Worm (Caenorhabditis elegans) whole organism, L4 larva: ENCODE data around the gene M151.2.

Experiments used
- F10B5.3 ChIP-seq: sonication (generic microtip); optimal IDR thresholded peaks from 2 replicates; lab custom pipeline; 2016; ENCODE audit warnings: mild to moderate bottlenecking, missing genetic modification characterization, missing compliant biosample characterization
- F26F4.8 ChIP-seq: fragments of 200-800 bp; sonication (Bioruptor generic); conservative IDR thresholded peaks from 2 replicates; pipeline ENCODE4 v1.3.6; 2022; ENCODE audit warnings: missing genetic modification characterization, missing compliant biosample characterization
- Y5F2A.4 ChIP-seq: fragments of 200-800 bp; sonication (Bioruptor generic); optimal IDR thresholded peaks from 2 replicates; lab custom pipeline; 2018; ENCODE audit warnings: mild to moderate bottlenecking, missing genetic modification characterization, missing compliant biosample characterization
- ZK337.2 ChIP-seq: fragments of 200-800 bp; sonication (Bioruptor generic); IDR thresholded peaks from 2 replicates; pipeline ENCODE4 v1.3.6; 2022; ENCODE audit warnings: missing genetic modification reagents, missing genetic modification characterization, missing compliant biosample characterization
- aha-1 ChIP-seq: fragments of 150-350 bp; peaks from one replicate; lab custom pipeline; 2014; ENCODE audit warnings: missing biosample characterization, missing genetic modification characterization
- attf-4 ChIP-seq: sonication (generic microtip); optimal IDR thresholded peaks from 3 replicates; lab custom pipeline; 2017; ENCODE audit warnings: missing biosample characterization, missing genetic modification characterization
- ceh-20 ChIP-seq: fragments of 200-800 bp; sonication (Bioruptor generic); IDR thresholded peaks from 2 replicates; pipeline ENCODE4 v1.3.6; 2022; ENCODE audit warnings: missing genetic modification reagents, missing genetic modification characterization, missing compliant biosample characterization
- ceh-82 ChIP-seq: sonication (generic microtip); optimal IDR thresholded peaks from 2 replicates; lab custom pipeline; 2017; ENCODE audit warnings: missing biosample characterization, missing genetic modification characterization
- ces-1 ChIP-seq: fragments of 150-350 bp; sonication (generic microtip); optimal IDR thresholded peaks from 4 replicates; lab custom pipeline; 2014; ENCODE audit warnings: missing biosample characterization, missing genetic modification reagents, missing genetic modification characterization
- cey-2 ChIP-seq: sonication (generic microtip); optimal IDR thresholded peaks from 3 replicates; lab custom pipeline; 2017; ENCODE audit warnings: missing genetic modification characterization, mild to moderate bottlenecking, missing compliant biosample characterization, antibody characterized with exemption, borderline replicate concordance; ENCODE audit not compliant: insufficient read depth
- ctbp-1 ChIP-seq: fragments of 200-800 bp; sonication (Bioruptor generic); IDR thresholded peaks from 2 replicates; pipeline ENCODE4 v1.3.6; 2022; ENCODE audit warnings: missing genetic modification reagents, missing genetic modification characterization, missing compliant biosample characterization
- daf-12 ChIP-seq: fragments of 150-350 bp; optimal IDR thresholded peaks from 2 replicates; lab custom pipeline; 2014; ENCODE audit warnings: missing biosample characterization, missing genetic modification reagents, missing genetic modification characterization
- daf-8 ChIP-seq: fragments of 200-800 bp; sonication (Bioruptor generic); IDR thresholded peaks from 2 replicates; pipeline ENCODE4 v1.3.6; 2022; ENCODE audit warnings: missing genetic modification characterization, missing compliant biosample characterization
- duxl-1 ChIP-seq: sonication (generic microtip); optimal IDR thresholded peaks from 2 replicates; lab custom pipeline; 2016; ENCODE audit warnings: mild to moderate bottlenecking, missing genetic modification characterization, moderate library complexity, missing compliant biosample characterization; ENCODE audit not compliant: poor library complexity
- egl-43 ChIP-seq: fragments of 200-800 bp; sonication (Bioruptor generic); IDR thresholded peaks from 2 replicates; pipeline ENCODE4 v1.3.6; 2022; ENCODE audit warnings: missing genetic modification reagents, missing genetic modification characterization, missing compliant biosample characterization
- fkh-10 ChIP-seq: fragments of 150-350 bp; optimal IDR thresholded peaks from 2 replicates; lab custom pipeline; 2014; ENCODE audit warnings: missing biosample characterization, missing genetic modification reagents, missing genetic modification characterization
- gei-8 ChIP-seq: fragments of 200-800 bp; sonication (Bioruptor generic); optimal IDR thresholded peaks from 2 replicates; lab custom pipeline; 2018; ENCODE audit warnings: mild to moderate bottlenecking, missing genetic modification characterization, missing compliant biosample characterization
- hif-1 ChIP-seq, 2 experiments: sonication (generic microtip); optimal IDR thresholded peaks; 2 replicates each; lab custom pipeline; 2016 to 2017; ENCODE audit warnings: missing compliant biosample characterization in 2 of 2, missing genetic modification characterization in 2 of 2, missing genetic modification reagents in 2 of 2, missing genotype in 2 of 2, mild to moderate bottlenecking in 1 of 2
- lin-1 ChIP-seq: fragments of 200-800 bp; sonication (Bioruptor generic); IDR thresholded peaks from 2 replicates; pipeline ENCODE4 v1.3.6; 2022; ENCODE audit warnings: missing genetic modification reagents, missing genetic modification characterization, missing compliant biosample characterization
- lin-13 ChIP-seq: fragments of 150-350 bp; optimal IDR thresholded peaks from 2 replicates; lab custom pipeline; 2014; ENCODE audit warnings: missing biosample characterization, missing genetic modification reagents, missing genetic modification characterization
- lin-39 ChIP-seq: fragments of 150-350 bp; optimal IDR thresholded peaks from 2 replicates; lab custom pipeline; 2014; ENCODE audit warnings: missing biosample characterization, missing genetic modification reagents, missing genetic modification characterization
- lir-3 ChIP-seq: sonication (generic microtip); optimal IDR thresholded peaks from 2 replicates; lab custom pipeline; 2016; ENCODE audit warnings: mild to moderate bottlenecking, missing genetic modification characterization, missing compliant biosample characterization
- madf-5 ChIP-seq, 2 experiments: fragments of 200-800 bp; sonication (Bioruptor generic); IDR thresholded peaks; 2 replicates each; pipeline ENCODE4 v1.3.6; 2022; ENCODE audit warnings: missing compliant biosample characterization in 2 of 2, missing genetic modification characterization in 2 of 2
- madf-9 ChIP-seq: fragments of 200-800 bp; sonication (Bioruptor generic); conservative IDR thresholded peaks from 2 replicates; pipeline ENCODE4 v1.3.6; 2022; ENCODE audit warnings: missing genetic modification reagents, missing genetic modification characterization, missing compliant biosample characterization
- mdl-1 ChIP-seq, 2 experiments: fragments of 150-350 bp in 1 of 2; sonication (generic microtip) in 1 of 2; optimal IDR thresholded peaks; 2 replicates each; lab custom pipeline; 2014 to 2017; ENCODE audit warnings: missing biosample characterization in 2 of 2, missing genetic modification characterization in 2 of 2
- mdt-29 ChIP-seq: fragments of 200-800 bp; sonication (Bioruptor generic); IDR thresholded peaks from 2 replicates; pipeline ENCODE4 v1.3.6; 2022; ENCODE audit warnings: missing genetic modification reagents, missing genetic modification characterization, missing compliant biosample characterization
- mxl-3 ChIP-seq: fragments of 200-800 bp; sonication (Bioruptor generic); optimal IDR thresholded peaks from 2 replicates; lab custom pipeline; 2018; ENCODE audit warnings: mild to moderate bottlenecking, missing genetic modification characterization, missing compliant biosample characterization
- nhr-102 ChIP-seq: sonication (generic microtip); optimal IDR thresholded peaks from 2 replicates; lab custom pipeline; 2016; ENCODE audit warnings: mild to moderate bottlenecking, missing genetic modification characterization, moderate library complexity, missing compliant biosample characterization
- nhr-237 ChIP-seq: sonication (generic microtip); optimal IDR thresholded peaks from 2 replicates; lab custom pipeline; 2017; ENCODE audit warnings: missing biosample characterization, missing genetic modification characterization
- nhr-25 ChIP-seq: sonication (generic microtip); optimal IDR thresholded peaks from 2 replicates; lab custom pipeline; 2017; ENCODE audit warnings: missing genetic modification characterization, mild to moderate bottlenecking, missing compliant biosample characterization, antibody characterized with exemption, moderate library complexity, borderline replicate concordance; ENCODE audit not compliant: insufficient read depth
- nhr-42 ChIP-seq: fragments of 200-800 bp; sonication (Bioruptor generic); IDR thresholded peaks from 2 replicates; pipeline ENCODE4 v1.3.6; 2022; ENCODE audit warnings: missing genetic modification characterization, missing compliant biosample characterization
- nhr-48 ChIP-seq: sonication (generic microtip); optimal IDR thresholded peaks from 2 replicates; lab custom pipeline; 2016; ENCODE audit warnings: mild to moderate bottlenecking, missing genetic modification characterization, missing compliant biosample characterization
- nhr-6 ChIP-seq: fragments of 150-350 bp; optimal IDR thresholded peaks from 2 replicates; lab custom pipeline; 2014; ENCODE audit warnings: missing biosample characterization, missing genetic modification characterization
- nhr-76 ChIP-seq: fragments of 150-350 bp; optimal IDR thresholded peaks from 2 replicates; lab custom pipeline; 2014; ENCODE audit warnings: missing biosample characterization, missing genetic modification characterization
- pha-4 ChIP-seq, 2 experiments: fragments of 150-350 bp in 1 of 2; fragments of 200-800 bp in 1 of 2; sonication (Bioruptor generic) in 1 of 2; IDR thresholded peaks in 1 of 2; optimal IDR thresholded peaks in 1 of 2; 2 replicates each; pipeline versions ENCODE4 v1.3.6 to Lab custom; 2014 to 2022; ENCODE audit warnings: missing genetic modification characterization in 2 of 2, missing genetic modification reagents in 2 of 2, missing biosample characterization in 1 of 2, missing compliant biosample characterization in 1 of 2
- rbr-2 ChIP-seq: sonication (generic microtip); optimal IDR thresholded peaks from 2 replicates; lab custom pipeline; 2016; ENCODE audit warnings: missing genotype, missing genetic modification characterization, missing compliant biosample characterization
- saeg-2 ChIP-seq: fragments of 200-800 bp; sonication (Bioruptor generic); IDR thresholded peaks from 2 replicates; pipeline ENCODE4 v1.3.6; 2022; ENCODE audit warnings: missing genetic modification reagents, missing genetic modification characterization, missing compliant biosample characterization
- sdz-12 ChIP-seq: fragments of 200-800 bp; sonication (Bioruptor generic); optimal IDR thresholded peaks from 2 replicates; lab custom pipeline; 2018; ENCODE audit warnings: mild to moderate bottlenecking, missing genetic modification characterization, missing compliant biosample characterization
- snpc-1.2 ChIP-seq: fragments of 200-800 bp; sonication (Bioruptor generic); IDR thresholded peaks from 2 replicates; pipeline ENCODE4 v1.3.6; 2022; ENCODE audit warnings: missing genetic modification reagents, missing genetic modification characterization, missing compliant biosample characterization
- tag-97 ChIP-seq: fragments of 200-800 bp; sonication (Bioruptor generic); IDR thresholded peaks from 2 replicates; pipeline ENCODE4 v1.3.6; 2022; ENCODE audit warnings: missing genetic modification characterization, missing compliant biosample characterization
- unc-130 ChIP-seq: sonication (generic microtip); optimal IDR thresholded peaks from 2 replicates; lab custom pipeline; 2016; ENCODE audit warnings: missing genetic modification reagents, missing genetic modification characterization, missing compliant biosample characterization
- unc-39 ChIP-seq: sonication (generic microtip); optimal IDR thresholded peaks from 2 replicates; lab custom pipeline; 2017; ENCODE audit warnings: missing biosample characterization, missing genetic modification characterization
- unc-62 ChIP-seq, 3 experiments: fragments of 150-350 bp in 1 of 3; sonication (generic microtip); optimal IDR thresholded peaks in 2 of 3; peaks in 1 of 3; 1 replicate in 1 of 3; 2 replicates in 2 of 3; lab custom pipeline; 2014 to 2017; ENCODE audit warnings: missing biosample characterization in 3 of 3, missing genetic modification characterization in 3 of 3, missing genetic modification reagents in 3 of 3, missing genotype in 1 of 3
- zfp-2 ChIP-seq: sonication (generic microtip); optimal IDR thresholded peaks from 2 replicates; lab custom pipeline; 2016; ENCODE audit warnings: mild to moderate bottlenecking, missing genetic modification characterization, missing compliant biosample characterization

Gene M151.2

ce11 chrII:3673493-3673892 lies 42.6 kb downstream of the M151.2 start, which contains the start of gene sea-1:
Gene sea-1 (minus strand): TSS chrII:3673593.
- TF ChIP-seq nhr-237 (tag; lab: Kevin White, UChicago) (no peak), ceh-20 (GFP tag; lab: Robert Waterston, UW) (no peak), mdl-1 (tag; optimal IDR thresholded peaks at IDR 0.05; lab: Kevin White, UChicago) (no peak), cey-2 (no peak), lin-1 (GFP tag; lab: Robert Waterston, UW) (no peak), ces-1 (no peak), mxl-3 (GFP tag; lab: Kevin White, UChicago) (no peak), attf-4 (no peak), tag-97 (no peak), daf-12 (no peak), ceh-82 (tag; lab: Kevin White, UChicago) (no peak), nhr-25 (tag; lab: Kevin White, UChicago) (no peak), nhr-76 (tag; lab: Kevin White, UChicago) (no peak), aha-1 (no peak), egl-43 (GFP tag; lab: Robert Waterston, UW) (no peak), F26F4.8 (no peak), nhr-102 (tag; lab: Kevin White, UChicago) (no peak), unc-62 (GFP tag; optimal IDR thresholded peaks at IDR 0.05 in 1 of 2; lab: Kevin White, UChicago) (no peak), unc-62 (tag; optimal IDR thresholded peaks at IDR 0.05; lab: Kevin White, UChicago) (no peak), F10B5.3 (tag; lab: Kevin White, UChicago) (no peak), sdz-12 (GFP tag; lab: Kevin White, UChicago) (no peak)

DNA sequence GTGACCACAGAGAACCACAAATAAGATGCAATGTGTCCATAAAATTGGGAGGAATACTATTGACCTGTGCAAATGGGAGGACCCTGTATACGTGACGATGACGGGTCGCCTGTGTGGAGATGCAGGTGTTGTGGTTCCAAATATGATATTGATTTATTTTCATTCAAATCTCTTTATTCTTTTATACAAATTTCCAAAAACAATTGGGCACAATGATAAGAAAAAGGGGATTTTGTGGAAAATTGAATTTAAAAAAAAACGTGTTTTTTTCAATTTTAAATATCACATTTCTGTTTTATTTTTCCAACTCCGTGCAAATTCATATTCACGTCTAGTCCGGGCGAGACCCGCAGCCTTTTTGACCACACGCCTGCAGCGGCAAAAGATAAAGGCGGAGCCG lies 44.3 kb downstream of the M151.2 start, which contains the start of gene F19B10.2:
Gene F19B10.2 (plus strand): TSS at position 301 of the 400 bp plus-strand sequence.
- no peak for TF ChIP-seq pha-4 (GFP tag; IDR thresholded peaks at IDR 0.05; lab: Robert Waterston, UW)
- no peak for TF ChIP-seq pha-4 (tag; optimal IDR thresholded peaks at IDR 0.05; lab: Kevin White, UChicago)
- no peak for TF ChIP-seq madf-9 (GFP tag; lab: Robert Waterston, UW)
- no peak for TF ChIP-seq ctbp-1 (GFP tag; lab: Robert Waterston, UW)
- no peak for TF ChIP-seq madf-5 (GFP tag; IDR thresholded peaks at IDR 0.05; lab: Robert Waterston, UW)
- TF ChIP-seq gei-8 (GFP tag; lab: Kevin White, UChicago): no peak
- no peak for TF ChIP-seq mdt-29 (GFP tag; lab: Robert Waterston, UW)
- TF ChIP-seq duxl-1 (tag; lab: Kevin White, UChicago): no peak
- TF ChIP-seq lin-13 (GFP tag; lab: Kevin White, UChicago): no peak
- TF ChIP-seq lir-3 (tag; lab: Kevin White, UChicago): no peak
- no peak for TF ChIP-seq unc-39 (tag; lab: Kevin White, UChicago)

- TF ChIP-seq snpc-1.2 (GFP tag; lab: Robert Waterston, UW): no peak
- peak in 1 of 2 experiments; percentile 92 for TF ChIP-seq unc-62 (GFP tag; optimal IDR thresholded peaks at IDR 0.05 in 1 of 2; lab: Kevin White, UChicago)
- TF ChIP-seq unc-62 (tag; optimal IDR thresholded peaks at IDR 0.05; lab: Kevin White, UChicago): no peak
- TF ChIP-seq, all 104 proteins: peak for 1
These were observed 48.1 kb downstream of the M151.2 start for ce11 chrII:3678978-3679377.

DNA sequence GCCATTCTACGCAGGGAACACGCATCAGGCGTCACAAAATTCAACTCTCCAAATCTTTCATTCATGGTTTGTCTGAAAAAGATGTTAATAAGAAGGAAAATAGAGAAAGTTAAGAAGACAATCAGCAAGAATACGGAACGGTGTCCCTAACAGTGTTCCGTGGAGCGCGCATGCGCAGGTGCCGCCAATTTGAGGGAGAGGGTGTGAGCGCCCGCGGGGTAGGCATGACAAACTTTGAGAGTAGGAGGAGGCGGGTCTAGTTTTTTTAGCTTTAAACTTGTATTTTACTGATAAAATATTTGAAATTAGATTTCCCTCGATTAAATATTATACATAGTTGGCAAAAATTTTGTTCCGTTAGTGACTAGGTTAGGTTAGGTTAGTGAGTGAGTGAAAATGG lies 49.5 kb downstream of the M151.2 start:
- TF ChIP-seq fkh-10 (GFP tag; lab: Kevin White, UChicago) (no peak), lin-1 (GFP tag; lab: Robert Waterston, UW) (no peak), daf-8 (GFP tag; lab: Robert Waterston, UW) (no peak), ZK337.2 (no peak), Y5F2A.4 (GFP tag; lab: Kevin White, UChicago) (no peak), hif-1 (tag; optimal IDR thresholded peaks at IDR 0.05; lab: Kevin White, UChicago) (no peak), duxl-1 (tag; lab: Kevin White, UChicago) (no peak), nhr-6 (tag; lab: Kevin White, UChicago) (no peak), snpc-1.2 (GFP tag; lab: Robert Waterston, UW) (no peak), lin-39 (no peak), mxl-3 (GFP tag; lab: Kevin White, UChicago) (no peak), unc-130 (no peak), nhr-42 (GFP tag; lab: Robert Waterston, UW) (no peak), saeg-2 (no peak), nhr-48 (tag; lab: Kevin White, UChicago) (no peak), rbr-2 (tag; lab: Kevin White, UChicago) (no peak), nhr-102 (tag; lab: Kevin White, UChicago) (no peak), ceh-20 (GFP tag; lab: Robert Waterston, UW) (no peak), zfp-2 (no peak), mdt-29 (GFP tag; lab: Robert Waterston, UW) (no peak)
- TF ChIP-seq, all 104 proteins: peak for 0
